Fruit fly (Drosophila melanogaster) whole organism, larva: Measurements from ENCODE around the gene CG43210.

Experiments
- noc ChIP-seq: fragments of 200-800 bp; sonication (Bioruptor generic); optimal IDR thresholded peaks from 3 replicates; lab custom pipeline; 2019; ENCODE audit warnings: missing biosample characterization, mild to moderate bottlenecking, missing genetic modification characterization, moderate library complexity

CG43210 gene

DNA sequence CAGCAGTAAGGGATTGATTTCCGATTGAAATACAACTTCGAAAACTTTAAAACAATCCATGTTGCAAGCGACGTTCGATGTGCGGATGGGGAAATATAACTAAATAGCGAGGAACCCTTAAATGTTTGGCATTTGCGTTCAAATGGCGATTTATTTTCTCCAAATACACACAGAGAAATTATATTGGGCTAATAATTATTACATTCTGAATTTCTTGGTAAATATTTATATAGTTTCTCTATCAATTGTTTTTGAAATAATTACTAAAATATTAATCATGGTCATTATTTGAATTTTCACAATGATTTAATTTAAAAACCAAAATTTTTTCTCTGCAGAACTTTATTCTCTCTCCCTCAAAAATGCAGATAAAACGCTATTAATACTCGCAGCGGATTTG, at the start of gene CG43210, which contains the start of gene hemo:
Gene CG43210, minus strand, starts transcription at position 101 of the 400 bp plus-strand sequence.
Gene hemo, minus strand, starts transcription at position 101 of the 400 bp plus-strand sequence.
- no peak for TF ChIP-seq noc (tag; lab: Kevin White, UChicago)

DNA sequence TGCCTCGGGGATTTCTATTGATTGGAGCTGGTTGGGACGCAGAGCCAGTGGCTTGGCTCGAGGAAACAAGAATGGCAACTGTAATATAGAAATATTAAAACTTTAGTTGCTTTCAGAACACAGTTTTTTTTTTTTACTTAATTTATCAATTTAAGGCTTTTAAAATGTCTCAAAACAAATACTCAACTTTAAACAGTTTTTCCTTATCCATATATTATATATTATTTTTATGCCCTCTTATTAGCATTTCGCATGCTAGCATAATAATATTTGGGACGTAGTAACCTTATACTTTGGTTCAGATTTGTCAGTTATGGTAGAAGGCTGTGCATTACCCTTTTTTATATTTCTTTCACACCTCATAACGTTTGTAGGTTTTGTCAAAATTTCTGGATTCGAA, 33.4 kb upstream of the CG43210 start, which contains the start of gene Tssk:
Gene Tssk, plus strand, starts transcription at position 301 of the 400 bp plus-strand sequence.
- TF ChIP-seq noc (tag; lab: Kevin White, UChicago), result no peak

DNA sequence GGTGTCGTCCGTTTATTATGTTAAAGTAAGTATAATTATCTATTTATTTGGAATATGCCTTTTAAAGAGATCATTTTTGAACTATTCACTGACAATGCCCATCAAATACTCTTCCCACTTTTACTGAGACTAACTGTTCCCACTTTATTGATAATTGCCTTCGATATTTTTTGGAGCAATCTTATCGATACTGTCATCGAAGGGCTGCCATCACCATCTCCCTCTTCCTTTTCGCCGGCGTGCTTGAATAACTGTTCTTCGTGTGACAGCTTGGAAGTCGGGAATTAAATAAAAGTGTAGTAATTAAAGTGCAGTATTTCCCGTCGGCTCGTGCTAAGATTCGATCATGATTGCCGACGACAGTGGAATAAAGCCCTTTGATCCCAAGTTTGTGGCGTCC, 25.8 kb upstream of the CG43210 start, which contains the start of gene qin:
Gene qin, plus strand, starts transcription at position 274 of the 400 bp plus-strand sequence.
- TF ChIP-seq noc (tag; lab: Kevin White, UChicago), result no peak

DNA sequence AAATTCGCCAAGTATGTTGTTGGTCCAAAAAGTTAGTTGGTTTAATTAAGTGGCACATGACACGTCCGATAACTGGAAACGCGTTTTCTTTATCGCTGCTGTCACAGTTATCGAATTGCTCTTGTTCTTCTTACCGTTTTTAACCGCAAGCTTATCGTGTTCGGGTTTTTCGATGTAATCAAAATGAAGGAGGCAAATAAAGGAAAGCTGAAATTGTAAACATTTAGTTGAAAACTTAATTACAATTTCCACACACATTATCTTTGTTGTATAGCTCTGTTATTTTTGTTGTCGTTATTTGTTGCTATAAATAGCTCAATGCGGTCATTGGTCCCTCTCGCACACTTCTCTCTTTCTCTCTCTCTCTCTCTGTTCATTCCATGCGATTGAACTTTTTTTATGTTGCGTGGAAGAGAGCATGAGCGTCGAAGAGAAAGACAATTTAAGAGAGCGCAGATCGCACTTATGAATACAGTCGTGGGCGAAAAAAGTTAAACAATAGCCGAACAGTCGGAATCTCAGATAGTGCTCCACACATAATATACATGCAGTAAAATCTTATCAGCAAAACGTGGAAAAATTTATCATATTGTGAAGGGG, 20.4 kb upstream of the CG43210 start:
- no peak for TF ChIP-seq noc (tag; lab: Kevin White, UChicago)

- TF ChIP-seq noc (tag; lab: Kevin White, UChicago), result no peak
These were observed 19.6 kb upstream of the CG43210 start for dm6 chr3R:18584546-18584935.

- TF ChIP-seq noc (tag; lab: Kevin White, UChicago), result peak; percentile 94
These were observed 19.0 kb upstream of the CG43210 start for dm6 chr3R:18583881-18584545.

DNA sequence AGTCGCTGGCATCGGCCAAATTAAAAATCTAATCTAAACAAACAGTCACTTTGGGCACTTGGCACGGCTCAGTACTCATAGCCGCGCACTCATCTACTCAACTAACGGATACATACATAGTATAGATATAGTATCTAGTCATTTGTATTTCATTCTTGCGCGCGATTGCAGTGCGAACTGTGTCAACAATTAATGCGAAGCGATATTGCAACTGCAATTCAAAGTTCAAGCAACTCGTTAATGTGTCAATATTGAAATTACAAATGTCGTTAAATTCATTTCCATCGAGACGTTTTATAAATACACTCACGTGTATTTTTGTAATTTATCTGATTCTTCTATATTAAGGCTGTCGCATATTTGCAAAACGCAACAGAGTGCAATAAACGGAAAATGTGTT, 17.3 kb upstream of the CG43210 start:
- TF ChIP-seq noc (tag; lab: Kevin White, UChicago), result no peak

- TF ChIP-seq noc (tag; lab: Kevin White, UChicago), result no peak
These were observed 16.0 kb upstream of the CG43210 start for dm6 chr3R:18580979-18581378.

DNA sequence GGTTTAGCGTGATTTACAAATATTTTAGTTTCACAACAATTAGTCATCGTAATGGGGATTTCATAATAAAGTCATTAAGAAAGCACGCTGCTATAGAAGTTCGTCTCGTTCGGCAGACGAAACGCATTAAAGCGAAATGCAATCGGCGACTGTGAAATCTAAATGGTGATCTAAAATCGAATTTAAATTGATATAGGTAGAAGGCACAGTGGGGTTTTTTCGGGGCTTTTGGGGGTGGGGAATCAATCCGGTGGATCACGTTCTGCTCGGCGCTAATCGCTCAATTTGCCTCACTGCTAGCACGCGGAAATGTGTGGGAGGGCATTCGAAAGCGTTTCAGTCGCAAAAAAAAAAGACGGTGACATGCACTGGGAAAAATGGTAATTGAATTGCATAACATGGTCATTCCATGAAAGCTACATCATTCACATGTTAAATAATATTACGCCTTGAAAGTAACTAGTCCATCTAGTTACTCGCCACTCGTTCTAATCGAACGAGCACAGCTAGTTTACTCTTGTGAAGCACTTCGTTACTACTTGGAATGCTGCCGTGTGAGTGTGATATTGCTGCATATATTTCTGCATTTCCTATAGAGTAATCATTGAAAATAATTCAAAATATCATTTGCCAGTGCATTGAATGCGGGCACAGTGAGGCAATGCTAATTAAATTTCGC, 12.9 kb upstream of the CG43210 start:
- TF ChIP-seq noc (tag; lab: Kevin White, UChicago), result no peak

- TF ChIP-seq noc (tag; lab: Kevin White, UChicago), result peak; percentile 92
These were observed 8.8 kb upstream of the CG43210 start for dm6 chr3R:18573699-18574259.

dm6 chr3R:18572845-18573490, 8.0 kb upstream of the CG43210 start, which contains the start of the genes CG7694 and fray:
Gene CG7694, plus strand, starts transcription at chr3R:18573091.
Gene fray, plus strand, starts transcription at chr3R:18573091.
- no peak for TF ChIP-seq noc (tag; lab: Kevin White, UChicago)

DNA sequence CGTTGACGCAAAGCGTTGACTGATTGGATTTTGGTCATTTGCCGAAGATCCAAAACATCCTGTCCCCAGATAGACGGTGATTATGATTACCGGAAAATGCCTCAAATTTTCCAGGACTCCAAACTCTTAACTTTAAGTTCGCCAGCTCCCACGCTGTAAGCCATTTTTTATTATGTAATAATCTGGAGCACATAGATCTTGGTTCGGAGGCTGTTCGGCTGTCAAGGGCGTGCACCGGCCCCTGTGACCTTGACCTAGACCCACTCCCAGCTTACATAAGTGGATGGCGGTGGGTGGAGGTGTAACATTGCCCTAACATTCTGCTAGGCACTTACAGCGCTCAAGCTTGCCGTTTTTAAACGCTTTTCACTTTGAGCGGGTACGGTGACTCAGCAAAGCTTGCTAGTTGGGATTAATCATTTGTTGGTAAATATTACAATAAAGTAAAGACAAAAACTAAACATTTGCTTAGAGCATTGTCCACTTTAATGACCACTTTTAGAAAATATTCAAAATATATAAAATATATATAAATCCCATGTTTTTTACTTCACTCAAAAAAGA, 7.3 kb upstream of the CG43210 start:
- no peak for TF ChIP-seq noc (tag; lab: Kevin White, UChicago)

DNA sequence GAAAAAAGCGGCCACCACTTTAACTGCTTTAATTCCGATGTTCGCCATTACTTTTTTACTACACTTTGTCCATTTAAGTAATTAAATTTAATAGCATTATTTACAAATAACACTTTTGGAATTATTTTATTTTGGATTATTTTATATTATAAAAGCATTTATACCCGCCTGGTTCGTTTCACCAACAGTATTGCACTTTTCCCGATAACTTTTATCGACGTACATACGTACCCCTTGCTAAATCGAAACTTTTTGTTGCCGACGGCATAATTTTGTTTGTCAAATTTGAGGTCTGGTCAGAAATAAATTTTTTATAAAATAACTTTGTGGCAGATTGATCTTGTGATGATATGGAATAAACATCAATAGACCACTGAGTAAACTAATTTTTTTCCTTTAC, 5.4 kb downstream of the CG43210 start, which contains the start of gene CG7691:
Gene CG7691, plus strand, starts transcription at position 301 of the 400 bp plus-strand sequence.
- no peak for TF ChIP-seq noc (tag; lab: Kevin White, UChicago)

DNA sequence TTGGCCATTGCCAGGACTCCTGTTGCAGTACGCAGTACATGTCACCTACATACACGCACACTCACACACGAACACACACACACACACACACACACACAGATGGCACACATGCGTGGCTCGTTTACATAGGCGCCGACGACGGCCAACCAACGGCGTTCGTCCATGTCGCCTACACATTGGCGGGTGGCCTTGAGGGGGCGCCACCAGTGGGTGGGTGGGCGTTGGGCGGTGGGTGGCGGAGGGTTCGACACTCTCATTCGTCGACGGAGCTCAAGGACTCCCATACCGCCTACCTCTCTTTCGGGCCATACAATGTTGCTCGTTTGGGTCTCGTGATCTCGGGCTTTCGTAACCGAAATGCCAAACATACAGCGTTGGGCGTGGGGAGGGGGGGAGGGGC, 16.2 kb downstream of the CG43210 start:
- TF ChIP-seq noc (tag; lab: Kevin White, UChicago), result no peak

DNA sequence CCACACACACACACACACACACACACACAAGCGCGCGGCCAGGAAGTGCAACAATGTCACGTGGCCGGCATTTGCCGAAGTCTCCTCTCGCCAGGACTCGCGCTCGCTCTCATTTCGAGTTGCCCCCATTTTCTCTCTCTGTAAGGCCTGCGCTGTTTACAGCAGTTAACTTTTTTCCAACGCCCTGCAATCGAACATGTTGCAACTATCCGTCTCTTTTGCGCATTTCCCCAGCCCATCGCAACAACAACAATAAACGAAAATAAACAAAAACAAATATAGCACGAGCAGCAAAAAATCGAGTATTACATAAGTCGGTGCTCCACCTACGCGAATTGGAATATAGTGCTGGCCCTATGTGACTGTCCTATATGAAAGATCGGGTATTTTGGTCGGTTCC, 18.0 kb downstream of the CG43210 start:
- no peak for TF ChIP-seq noc (tag; lab: Kevin White, UChicago)
